Fruit fly (Drosophila melanogaster) whole organism, embryonic: Measurements from ENCODE around the gene Acyp.

Experiments
- Adf1 ChIP-seq: fragments of 200-800 bp; sonication (Bioruptor generic); IDR thresholded peaks from 2 replicates; pipeline ENCODE4 v1.3.6; 2022; ENCODE audit warnings: missing biosample characterization, missing genetic modification characterization
- CG10654 ChIP-seq: fragments of 200-800 bp; sonication (Bioruptor generic); optimal IDR thresholded peaks from 2 replicates; lab custom pipeline; 2016; ENCODE audit warnings: missing biosample characterization, missing genetic modification characterization
- CG10959 ChIP-seq: fragments of 200-800 bp; sonication (Bioruptor generic); IDR thresholded peaks from 2 replicates; pipeline ENCODE4 v1.3.6; 2022; ENCODE audit warnings: missing biosample characterization, missing genetic modification characterization
- CG12769 ChIP-seq: fragments of 200-800 bp; sonication (Bioruptor generic); optimal IDR thresholded peaks from 2 replicates; lab custom pipeline; 2019; ENCODE audit warnings: missing biosample characterization, mild to moderate bottlenecking, missing genetic modification characterization, moderate library complexity
- CG14441 ChIP-seq: fragments of 200-800 bp; sonication (Bioruptor generic); IDR thresholded peaks from 2 replicates; pipeline ENCODE4 v1.3.6; 2022; ENCODE audit warnings: missing biosample characterization, missing genetic modification characterization
- CG17361 ChIP-seq: fragments of 200-800 bp; sonication (Bioruptor generic); IDR thresholded peaks from 3 replicates; pipeline ENCODE4 v1.3.6; 2022; ENCODE audit warnings: missing biosample characterization, missing genetic modification characterization
- CG2678 ChIP-seq: fragments of 200-800 bp; sonication (Bioruptor generic); optimal IDR thresholded peaks from 3 replicates; lab custom pipeline; 2019; ENCODE audit warnings: missing biosample characterization, mild to moderate bottlenecking, missing genetic modification characterization, moderate library complexity
- CG3065 ChIP-seq: fragments of 200-800 bp; sonication (Bioruptor generic); optimal IDR thresholded peaks from 2 replicates; lab custom pipeline; 2016; ENCODE audit warnings: missing biosample characterization, missing genetic modification characterization
- CG31388 ChIP-seq: fragments of 200-800 bp; sonication (Bioruptor generic); optimal IDR thresholded peaks from 2 replicates; lab custom pipeline; 2016; ENCODE audit warnings: missing biosample characterization, missing genetic modification characterization
- CG6175 ChIP-seq: fragments of 200-800 bp; sonication (Bioruptor generic); IDR thresholded peaks from 3 replicates; pipeline ENCODE4 v1.3.6; 2022; ENCODE audit warnings: missing biosample characterization, missing genetic modification characterization
- CG6765 ChIP-seq: fragments of 200-800 bp; sonication (Bioruptor generic); optimal IDR thresholded peaks from 3 replicates; lab custom pipeline; 2017; ENCODE audit warnings: missing biosample characterization, mild to moderate bottlenecking, missing genetic modification characterization
- CG8478 ChIP-seq: fragments of >200 bp; optimal IDR thresholded peaks from 2 replicates; lab custom pipeline; 2018
- CG9797 ChIP-seq: fragments of 200-800 bp; sonication (Bioruptor generic); optimal IDR thresholded peaks from 3 replicates; lab custom pipeline; 2018; ENCODE audit warnings: missing biosample characterization, mild to moderate bottlenecking, missing genetic modification characterization
- Camta ChIP-seq: fragments of 200-800 bp; sonication (Bioruptor generic); optimal IDR thresholded peaks from 2 replicates; lab custom pipeline; 2016; ENCODE audit warnings: missing biosample characterization, missing genetic modification characterization
- CoRest ChIP-seq: fragments of 200-800 bp; sonication (Bioruptor generic); optimal IDR thresholded peaks from 3 replicates; lab custom pipeline; 2018; ENCODE audit warnings: missing biosample characterization, mild to moderate bottlenecking, missing genetic modification characterization, moderate library complexity
- Ets97D ChIP-seq: fragments of 200-800 bp; sonication (Bioruptor generic); optimal IDR thresholded peaks from 3 replicates; lab custom pipeline; 2016; ENCODE audit warnings: missing biosample characterization, missing genetic modification characterization
- Fer1 ChIP-seq: fragments of 200-800 bp; sonication (Bioruptor generic); optimal IDR thresholded peaks from 2 replicates; lab custom pipeline; 2017; ENCODE audit warnings: missing biosample characterization, mild to moderate bottlenecking, missing genetic modification characterization
- HHEX ChIP-seq: fragments of 200-800 bp; sonication (Bioruptor generic); optimal IDR thresholded peaks from 3 replicates; lab custom pipeline; 2017; ENCODE audit warnings: missing biosample characterization, mild to moderate bottlenecking, missing genetic modification characterization, missing genetic modification reagents
- HLHmδ ChIP-seq: fragments of 200-800 bp; sonication (Bioruptor generic); optimal IDR thresholded peaks from 2 replicates; lab custom pipeline; 2018; ENCODE audit warnings: missing biosample characterization, mild to moderate bottlenecking, missing genetic modification characterization, moderate library complexity
- HmgZ ChIP-seq: fragments of 200-800 bp; sonication (Bioruptor generic); optimal IDR thresholded peaks from 2 replicates; lab custom pipeline; 2018; ENCODE audit warnings: missing biosample characterization, mild to moderate bottlenecking, missing genetic modification characterization
- Hmx ChIP-seq: fragments of 200-800 bp; sonication (Bioruptor generic); optimal IDR thresholded peaks from 2 replicates; lab custom pipeline; 2016; ENCODE audit warnings: missing biosample characterization, missing genetic modification characterization
- Kr ChIP-seq: fragments of 200-800 bp; sonication (Bioruptor generic); optimal IDR thresholded peaks from 2 replicates; lab custom pipeline; 2017; ENCODE audit warnings: missing biosample characterization, mild to moderate bottlenecking, missing genetic modification characterization
- Pdp1 ChIP-seq, 2 experiments: fragments of 200-800 bp; sonication (Bioruptor generic); optimal IDR thresholded peaks; 3 replicates each; lab custom pipeline; 2016; ENCODE audit warnings: missing biosample characterization in 2 of 2, missing genetic modification characterization in 2 of 2, mild to moderate bottlenecking in 1 of 2, moderate library complexity in 1 of 2
- Ptx1 ChIP-seq: fragments of 200-800 bp; sonication (Bioruptor generic); IDR thresholded peaks from 2 replicates; pipeline ENCODE4 v1.3.6; 2022; ENCODE audit warnings: missing biosample characterization, missing genetic modification characterization
- ash1 ChIP-seq: fragments of 200-800 bp; sonication (Bioruptor generic); optimal IDR thresholded peaks from 2 replicates; lab custom pipeline; 2018; ENCODE audit warnings: missing biosample characterization, mild to moderate bottlenecking, missing genetic modification characterization
- bcd ChIP-seq: fragments of 200-800 bp; sonication (Bioruptor generic); optimal IDR thresholded peaks from 2 replicates; lab custom pipeline; 2017; ENCODE audit warnings: missing biosample characterization, mild to moderate bottlenecking, missing genetic modification characterization
- br ChIP-seq: fragments of >200 bp; optimal IDR thresholded peaks from 2 replicates; lab custom pipeline; 2017
- cg ChIP-seq: fragments of 200-800 bp; sonication (Bioruptor generic); optimal IDR thresholded peaks from 3 replicates; lab custom pipeline; 2019; ENCODE audit warnings: missing biosample characterization, mild to moderate bottlenecking, missing genetic modification characterization, moderate library complexity
- cwo ChIP-seq: fragments of 200-800 bp; sonication (Bioruptor generic); optimal IDR thresholded peaks from 3 replicates; lab custom pipeline; 2017; ENCODE audit warnings: missing biosample characterization, missing genetic modification characterization, mild to moderate bottlenecking, moderate library complexity, missing genetic modification reagents
- eve ChIP-seq, 2 experiments: fragments of >200 bp; optimal IDR thresholded peaks; 2 replicates each; lab custom pipeline; 2017; ENCODE audit warnings: missing biosample characterization in 2 of 2, missing genetic modification characterization in 2 of 2
- gem ChIP-seq: fragments of 200-800 bp; sonication (Bioruptor generic); optimal IDR thresholded peaks from 2 replicates; lab custom pipeline; 2019; ENCODE audit warnings: missing biosample characterization, mild to moderate bottlenecking, missing genetic modification characterization, moderate library complexity
- gro ChIP-seq: fragments of 200-800 bp; sonication (Bioruptor generic); optimal IDR thresholded peaks from 2 replicates; lab custom pipeline; 2016; ENCODE audit warnings: missing biosample characterization, missing genetic modification characterization
- h ChIP-seq: fragments of >200 bp; optimal IDR thresholded peaks from 2 replicates; lab custom pipeline; 2017
- inv ChIP-seq: fragments of 200-800 bp; sonication (Bioruptor generic); IDR thresholded peaks from 2 replicates; pipeline ENCODE4 v1.3.6; 2022; ENCODE audit warnings: missing biosample characterization, missing genetic modification characterization; ENCODE audit not compliant: partially characterized antibody
- lbe ChIP-seq: fragments of 200-800 bp; sonication (Bioruptor generic); optimal IDR thresholded peaks from 2 replicates; lab custom pipeline; 2016; ENCODE audit warnings: missing biosample characterization, mild to moderate bottlenecking, missing genetic modification characterization
- lilli ChIP-seq: fragments of 200-800 bp; sonication (Bioruptor generic); optimal IDR thresholded peaks from 3 replicates; lab custom pipeline; 2016; ENCODE audit warnings: missing biosample characterization, missing genetic modification characterization
- luna ChIP-seq: fragments of 200-800 bp; sonication (Bioruptor generic); optimal IDR thresholded peaks from 2 replicates; lab custom pipeline; 2016; ENCODE audit warnings: missing biosample characterization, missing genetic modification characterization
- mam ChIP-seq: fragments of 200-800 bp; sonication (Bioruptor generic); optimal IDR thresholded peaks from 3 replicates; lab custom pipeline; 2016; ENCODE audit warnings: missing biosample characterization, missing genetic modification characterization
- mld ChIP-seq: fragments of 200-800 bp; sonication (Bioruptor generic); IDR thresholded peaks from 3 replicates; pipeline ENCODE4 v1.3.6; 2022; ENCODE audit warnings: missing biosample characterization, missing genetic modification characterization; ENCODE audit not compliant: partially characterized antibody
- pita ChIP-seq: fragments of 200-800 bp; sonication (Bioruptor generic); optimal IDR thresholded peaks from 2 replicates; lab custom pipeline; 2017; ENCODE audit warnings: missing biosample characterization, mild to moderate bottlenecking, missing genetic modification characterization
- pros ChIP-seq: fragments of 200-800 bp; sonication (Bioruptor generic); optimal IDR thresholded peaks from 3 replicates; lab custom pipeline; 2019; ENCODE audit warnings: missing biosample characterization, mild to moderate bottlenecking, missing genetic modification characterization, moderate library complexity
- run ChIP-seq: fragments of 200-800 bp; sonication (Bioruptor generic); optimal IDR thresholded peaks from 3 replicates; lab custom pipeline; 2018; ENCODE audit warnings: missing biosample characterization, mild to moderate bottlenecking, missing genetic modification characterization
- schlank ChIP-seq: fragments of 200-800 bp; sonication (Bioruptor generic); optimal IDR thresholded peaks from 2 replicates; lab custom pipeline; 2018; ENCODE audit warnings: missing biosample characterization, mild to moderate bottlenecking, missing genetic modification characterization
- sens ChIP-seq: fragments of 200-800 bp; sonication (Bioruptor generic); peaks from one replicate; lab custom pipeline; 2016; ENCODE audit warnings: missing biosample characterization, missing genetic modification characterization
- shn ChIP-seq: fragments of 200-800 bp; sonication (Bioruptor generic); optimal IDR thresholded peaks from 3 replicates; lab custom pipeline; 2016; ENCODE audit warnings: missing biosample characterization, missing genetic modification characterization
- sug ChIP-seq: fragments of 200-800 bp; optimal IDR thresholded peaks from 2 replicates; lab custom pipeline; 2019; ENCODE audit warnings: missing biosample characterization, mild to moderate bottlenecking, missing genetic modification characterization, moderate library complexity
- tin ChIP-seq: fragments of 200-800 bp; sonication (Bioruptor generic); optimal IDR thresholded peaks from 3 replicates; lab custom pipeline; 2016; ENCODE audit warnings: missing biosample characterization, missing genetic modification characterization
- trh ChIP-seq: fragments of 200-800 bp; sonication (Bioruptor generic); optimal IDR thresholded peaks from 2 replicates; lab custom pipeline; 2016; ENCODE audit warnings: missing biosample characterization, missing genetic modification characterization
- ttk ChIP-seq: fragments of 200-800 bp; sonication (Bioruptor generic); IDR thresholded peaks from 2 replicates; pipeline ENCODE4 v2.1.2; 2022; ENCODE audit warnings: missing biosample characterization, missing genetic modification characterization
- vnd ChIP-seq: fragments of 200-800 bp; sonication (Bioruptor generic); IDR thresholded peaks from 3 replicates; pipeline ENCODE4 v1.3.6; 2022; ENCODE audit warnings: missing biosample characterization, missing genetic modification characterization; ENCODE audit not compliant: partially characterized antibody
- wdn ChIP-seq: fragments of 200-800 bp; sonication (Bioruptor generic); IDR thresholded peaks from 2 replicates; pipeline ENCODE4 v1.3.6; 2022; ENCODE audit warnings: missing biosample characterization, missing genetic modification characterization
- wor ChIP-seq: fragments of 200-800 bp; sonication (Bioruptor generic); IDR thresholded peaks from 2 replicates; pipeline ENCODE4 v1.3.6; 2022; ENCODE audit warnings: missing biosample characterization, missing genetic modification characterization
- zen ChIP-seq: fragments of 200-800 bp; sonication (Bioruptor generic); optimal IDR thresholded peaks from 3 replicates; lab custom pipeline; 2018; ENCODE audit warnings: missing biosample characterization, mild to moderate bottlenecking, missing genetic modification characterization, moderate library complexity

Acyp gene

dm6 chr2L:13881939-13882338 lies 29.9 kb upstream of the Acyp start (continued):
- TF ChIP-seq Pdp1 (GFP tag; optimal IDR thresholded peaks at IDR 0.05; lab: Kevin White, UChicago) (no peak), schlank (tag; lab: Kevin White, UChicago) (peak; percentile 44), gem (tag; lab: Kevin White, UChicago) (peak; percentile 11), ttk (GFP tag; lab: Robert Waterston, UW) (no peak), CG12769 (tag; lab: Kevin White, UChicago) (peak; percentile 50), inv (GFP tag; lab: Robert Waterston, UW) (no peak), eve (GFP tag; optimal IDR thresholded peaks at IDR 0.05; lab: Kevin White, UChicago) (no peak), zen (no peak), Fer1 (GFP tag; lab: Kevin White, UChicago) (peak; percentile 27), CG3065 (GFP tag; lab: Kevin White, UChicago) (no peak), CG14441 (GFP tag; lab: Robert Waterston, UW) (no peak), wdn (GFP tag; lab: Robert Waterston, UW) (no peak), shn (no peak), br (lab: Kevin White, UChicago) (no peak), Ets97D (GFP tag; lab: Kevin White, UChicago) (no peak), ash1 (no peak), mld (GFP tag; lab: Robert Waterston, UW) (no peak), bcd (GFP tag; lab: Kevin White, UChicago) (peak; percentile 8), lbe (GFP tag; lab: Kevin White, UChicago) (peak; percentile 74), luna (GFP tag; lab: Kevin White, UChicago) (no peak), HHEX (GFP tag; lab: Kevin White, UChicago) (peak; percentile 17), HmgZ (tag; lab: Kevin White, UChicago) (no peak), Adf1 (GFP tag; lab: Robert Waterston, UW) (peak; percentile 7; the same call in 1 of the 2 replicates), CoRest (peak; percentile 18), lilli (GFP tag; lab: Kevin White, UChicago) (peak; percentile 22), CG9797 (GFP tag; lab: Kevin White, UChicago) (no peak), CG31388 (GFP tag; lab: Kevin White, UChicago) (no peak), vnd (GFP tag; lab: Robert Waterston, UW) (no peak), pros (GFP tag; lab: Kevin White, UChicago) (no peak), sens (peak; percentile 55), CG2678 (peak; percentile 54), pita (GFP tag; lab: Kevin White, UChicago) (no peak), h (lab: Kevin White, UChicago) (no peak), CG6175 (no peak), CG10959 (GFP tag; lab: Robert Waterston, UW) (no peak), CG10654 (GFP tag; lab: Kevin White, UChicago) (no peak), Ptx1 (GFP tag; lab: Robert Waterston, UW) (no peak), sug (peak; percentile 24), Hmx (GFP tag; lab: Kevin White, UChicago) (no peak), CG6765 (GFP tag; lab: Kevin White, UChicago) (peak; percentile 10), tin (GFP tag; lab: Kevin White, UChicago) (no peak), Kr (GFP tag; lab: Kevin White, UChicago) (no peak), gro (GFP tag; lab: Kevin White, UChicago) (peak; percentile 55), HLHmδ (no peak), wor (GFP tag; lab: Robert Waterston, UW) (no peak), run (tag; lab: Kevin White, UChicago) (no peak), trh (no peak), mam (GFP tag; lab: Kevin White, UChicago) (peak; percentile 35), cwo (GFP tag; lab: Kevin White, UChicago) (peak; percentile 16), cg (GFP tag; lab: Kevin White, UChicago) (no peak), CG8478 (no peak), Camta (GFP tag; lab: Kevin White, UChicago) (no peak), CG17361 (GFP tag; lab: Robert Waterston, UW) (no peak)
